Worm (Caenorhabditis elegans): ENCODE results near the gene sri-21.

DNA sequence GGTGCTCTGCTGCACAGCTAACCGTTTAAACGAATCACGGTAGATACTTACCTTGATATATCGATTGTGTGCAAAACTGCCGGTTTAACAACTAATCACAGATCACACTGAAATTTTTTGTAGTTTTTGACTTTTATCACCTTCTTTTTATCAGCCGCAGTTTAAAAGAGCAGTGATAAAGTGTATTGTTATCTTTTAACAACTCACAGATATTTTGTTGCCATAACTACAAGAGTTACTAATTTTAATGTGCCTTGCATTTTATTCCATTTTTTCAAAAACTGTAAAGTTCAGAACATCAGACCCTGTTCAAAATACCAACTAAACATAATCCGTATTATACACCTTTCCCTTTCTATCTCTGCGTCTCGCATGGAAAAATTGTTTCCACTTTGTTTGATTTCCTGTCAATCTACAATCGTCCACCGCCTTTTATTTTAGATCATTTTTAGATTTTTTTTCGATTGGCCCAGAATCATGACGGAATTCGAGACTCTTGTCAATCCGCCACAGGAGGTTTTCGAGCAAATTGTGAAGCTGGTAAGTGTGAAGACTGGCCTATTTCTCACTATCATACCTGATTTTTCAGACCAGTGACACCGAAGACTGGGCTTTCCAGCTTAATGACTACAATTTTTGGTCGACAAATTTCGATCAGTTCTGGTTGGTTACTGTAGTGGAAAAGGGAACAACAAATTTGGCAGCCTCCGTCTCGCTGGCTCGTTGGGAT is 3.3 kb downstream of the sri-21 start, which contains the start of gene T24A6.20:
- no peak for TF ChIP-seq nhr-11 (tag; optimal IDR thresholded peaks at IDR 0.05)
- no peak for TF ChIP-seq lin-13 (GFP tag; optimal IDR thresholded peaks at IDR 0.05)
- no peak for TF ChIP-seq alr-1 (tag; optimal IDR thresholded peaks at IDR 0.05)
- TF ChIP-seq lsy-2 (tag; optimal IDR thresholded peaks at IDR 0.05): no peak
- TF ChIP-seq zag-1 (tag; optimal IDR thresholded peaks at IDR 0.05): no peak
- TF ChIP-seq nhr-237 (tag; optimal IDR thresholded peaks at IDR 0.05): no peak
- TF ChIP-seq unc-39 (tag; optimal IDR thresholded peaks at IDR 0.05): no peak
- TF ChIP-seq fos-1 (tag; optimal IDR thresholded peaks at IDR 0.05): no peak
- no peak for TF ChIP-seq ama-1 (optimal IDR thresholded peaks at IDR 0.05)
- no peak for TF ChIP-seq nhr-77 (tag; optimal IDR thresholded peaks at IDR 0.05)
